Fruit fly (Drosophila melanogaster): Measurements from ENCODE around the gene Aasdh.

- TF ChIP-seq ttk (optimal IDR thresholded peaks at IDR 0.05) (no peak), Myc (optimal IDR thresholded peaks at IDR 0.05) (no peak), insv (optimal IDR thresholded peaks at IDR 0.05) (no peak), psq (optimal IDR thresholded peaks at IDR 0.05) (no peak), Sin3A (optimal IDR thresholded peaks at IDR 0.05) (no peak)
Measured at dm6 chr2L:8438052-8438451, 11.3 kb downstream of the Aasdh start, which contains the start of gene mus201.

Measured in Kc167 (cell line).